Fruit fly (Drosophila melanogaster): Measurements from ENCODE around the gene CG1792.

CG1792 gene

dm6 chr3R:31580586-31580994, 35.5 kb upstream of the CG1792 start, which contains the start of the genes pygo and rod (continued):
- TF ChIP-seq CG34422 (GFP tag; IDR thresholded peaks at IDR 0.05) (peak; percentile 50; the same call in 1 of the 3 replicates), az2 (GFP tag; optimal IDR thresholded peaks at IDR 0.05) (no peak), kni (GFP tag; optimal IDR thresholded peaks at IDR 0.05) (no peak), lmd (GFP tag; IDR thresholded peaks at IDR 0.05) (no peak), CG7963 (GFP tag; IDR thresholded peaks at IDR 0.05; ENCODE audit: partially characterized antibody) (peak; percentile 58), CHES-1-like (GFP tag; optimal IDR thresholded peaks at IDR 0.05) (peak; percentile 13), nom (GFP tag; optimal IDR thresholded peaks at IDR 0.05) (no peak), Usf (GFP tag; optimal IDR thresholded peaks at IDR 0.05) (no peak), CG7928 (GFP tag; optimal IDR thresholded peaks at IDR 0.05) (no peak), cg (GFP tag; optimal IDR thresholded peaks at IDR 0.05) (no peak), CG7786 (GFP tag; optimal IDR thresholded peaks at IDR 0.05) (peak; percentile 13), CG30403 (GFP tag; optimal IDR thresholded peaks at IDR 0.05) (peak; percentile 38), CoRest (tag; optimal IDR thresholded peaks at IDR 0.05) (no peak), repo (GFP tag; optimal IDR thresholded peaks at IDR 0.05) (no peak), HLH3B (GFP tag; IDR thresholded peaks at IDR 0.05) (no peak), CG10979 (tag; optimal IDR thresholded peaks at IDR 0.05) (no peak), stwl (tag; optimal IDR thresholded peaks at IDR 0.05) (peak; percentile 90), en (GFP tag; optimal IDR thresholded peaks at IDR 0.05) (no peak), CG7987 (GFP tag; optimal IDR thresholded peaks at IDR 0.05) (no peak), cwo (GFP tag; optimal IDR thresholded peaks at IDR 0.05) (no peak), tgo (GFP tag; IDR thresholded peaks at IDR 0.05) (no peak), CG10267 (tag; optimal IDR thresholded peaks at IDR 0.05) (no peak), hbn (GFP tag; IDR thresholded peaks at IDR 0.05; ENCODE audit: partially characterized antibody) (peak; percentile 52), slou (GFP tag; optimal IDR thresholded peaks at IDR 0.05) (no peak), vvl (GFP tag; IDR thresholded peaks at IDR 0.05) (no peak), Asciz (GFP tag; optimal IDR thresholded peaks at IDR 0.05) (no peak), CG4617 (GFP tag; optimal IDR thresholded peaks at IDR 0.05; ENCODE audit: borderline replicate concordance) (peak; percentile 25), Taf1 (GFP tag; IDR thresholded peaks at IDR 0.05) (no peak), CG6175 (GFP tag; IDR thresholded peaks at IDR 0.05) (no peak), CG12104 (GFP tag; optimal IDR thresholded peaks at IDR 0.05) (no peak), nau (GFP tag; optimal IDR thresholded peaks at IDR 0.05) (no peak), ttk (GFP tag; IDR thresholded peaks at IDR 0.05) (no peak), Meics (GFP tag; optimal IDR thresholded peaks at IDR 0.05) (no peak), CG9437 (GFP tag; optimal IDR thresholded peaks at IDR 0.05) (peak; percentile 98), Blimp-1 (GFP tag; optimal IDR thresholded peaks at IDR 0.05) (no peak), CG2120 (GFP tag; optimal IDR thresholded peaks at IDR 0.05) (peak; percentile 20), trh (GFP tag; optimal IDR thresholded peaks at IDR 0.05) (no peak), Drgx (GFP tag; IDR thresholded peaks at IDR 0.05) (no peak), Rx (GFP tag; IDR thresholded peaks at IDR 0.05) (no peak), Spps (tag; optimal IDR thresholded peaks at IDR 0.05) (no peak), sug (tag; optimal IDR thresholded peaks at IDR 0.05) (no peak), eyg (GFP tag; optimal IDR thresholded peaks at IDR 0.05) (no peak), Hand (GFP tag; optimal IDR thresholded peaks at IDR 0.05) (no peak), HmgD (GFP tag; optimal IDR thresholded peaks at IDR 0.05) (no peak), GATAe (GFP tag; conservative IDR thresholded peaks at IDR 0.05) (no peak), CG10959 (GFP tag; IDR thresholded peaks at IDR 0.05) (no peak), Atf3 (GFP tag; optimal IDR thresholded peaks at IDR 0.05) (no peak), H15 (GFP tag; IDR thresholded peaks at IDR 0.05) (no peak), bowl (GFP tag; IDR thresholded peaks at IDR 0.05) (no peak), CG1603 (tag; optimal IDR thresholded peaks at IDR 0.05) (peak; percentile 77), nerfin-1 (tag; optimal IDR thresholded peaks at IDR 0.05) (peak; percentile 60), CG30020 (tag; optimal IDR thresholded peaks at IDR 0.05) (peak; percentile 8)

Measured in whole organism, embryonic.